Fruit fly (Drosophila melanogaster): ENCODE measurements around the gene Mgat4a.

dm6 chr3L:14789676-14790075 is 27.8 kb downstream of the Mgat4a start, which contains the start of gene Helz:
- TF ChIP-seq CG8478 (optimal IDR thresholded peaks at IDR 0.05) (no peak), CTCF (optimal IDR thresholded peaks at IDR 0.05) (no peak)

All from S2 (cell line).